Worm (Caenorhabditis elegans): Measurements from ENCODE around the gene tbck-1.

- TF ChIP-seq unc-62 (GFP tag; optimal IDR thresholded peaks at IDR 0.05 in 1 of 2): no peak
- TF ChIP-seq unc-62 (tag; optimal IDR thresholded peaks at IDR 0.05): no peak
- TF ChIP-seq mdl-1 (tag; optimal IDR thresholded peaks at IDR 0.05): no peak
- TF ChIP-seq lin-13 (GFP tag; optimal IDR thresholded peaks at IDR 0.05): no peak
- TF ChIP-seq egl-27 (tag; optimal IDR thresholded peaks at IDR 0.05): no peak
- TF ChIP-seq ceh-20 (GFP tag; IDR thresholded peaks at IDR 0.05): no peak
- no peak for TF ChIP-seq nhr-77 (tag; optimal IDR thresholded peaks at IDR 0.05)
Measured at ce11 chrII:4811986-4812385, 16.4 kb upstream of the tbck-1 start, which contains the start of gene rig-6.

Data from whole organism, L4 larva.